Worm (Caenorhabditis elegans) whole organism, L2 larva: ENCODE measurements around the gene C45G7.13.

Source experiments
- ama-1 ChIP-seq: fragments of 150-350 bp; optimal IDR thresholded peaks from 2 replicates; lab custom pipeline; 2018; ENCODE audit warnings: inconsistent platforms
- blmp-1 ChIP-seq: sonication (generic microtip); optimal IDR thresholded peaks from 2 replicates; lab custom pipeline; 2017; ENCODE audit warnings: missing genetic modification characterization, mild to moderate bottlenecking, missing compliant biosample characterization, antibody characterized with exemption, moderate library complexity; ENCODE audit not compliant: insufficient read depth
- mab-5 ChIP-seq: fragments of 150-350 bp; optimal IDR thresholded peaks from 2 replicates; lab custom pipeline; 2014; ENCODE audit warnings: missing biosample characterization, missing genetic modification characterization
- nhr-77 ChIP-seq: fragments of 150-350 bp; optimal IDR thresholded peaks from 2 replicates; lab custom pipeline; 2014; ENCODE audit warnings: missing biosample characterization, missing genetic modification characterization
- peb-1 ChIP-seq: fragments of 150-350 bp; optimal IDR thresholded peaks from 2 replicates; lab custom pipeline; 2014; ENCODE audit warnings: missing biosample characterization, missing genetic modification characterization

DNA sequence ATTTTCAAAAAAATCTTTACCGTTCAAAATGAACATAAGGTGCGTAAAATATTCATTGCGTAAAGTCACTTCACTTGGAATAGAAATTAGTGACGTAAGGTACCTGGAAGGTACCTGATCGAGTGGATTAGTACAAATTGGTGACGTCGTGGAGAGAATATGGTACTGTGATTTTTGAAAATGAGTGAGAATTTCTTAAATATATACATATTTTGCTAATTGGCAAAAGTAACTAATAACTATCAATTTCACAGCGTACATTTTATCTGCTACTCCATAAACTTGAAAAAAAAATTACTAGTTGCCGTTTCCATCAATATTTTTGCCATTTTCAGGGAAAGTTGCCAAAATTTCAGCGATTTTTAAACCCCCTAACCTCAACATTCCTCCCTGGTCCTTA is 34.4 kb downstream of the C45G7.13 start:
- TF ChIP-seq peb-1 (tag; lab: Kevin White, UChicago) = no peak
- no peak for TF ChIP-seq ama-1 (lab: Kevin White, UChicago)
- no peak for TF ChIP-seq nhr-77
- TF ChIP-seq blmp-1 (tag; lab: Kevin White, UChicago) = no peak
- TF ChIP-seq mab-5 (tag; lab: Kevin White, UChicago) = no peak
